Worm (Caenorhabditis elegans) whole organism, mixed stage, embryonic: Measurements from ENCODE around the gene C56C10.4.

Experiments
- M03D4.4 ChIP-seq: sonication (generic microtip); optimal IDR thresholded peaks from 2 replicates; lab custom pipeline; 2017; ENCODE audit warnings: mild to moderate bottlenecking, missing genetic modification characterization, missing compliant biosample characterization
- bed-3 ChIP-seq: fragments of 200-800 bp; sonication (Bioruptor generic); optimal IDR thresholded peaks from 3 replicates; lab custom pipeline; 2018; ENCODE audit warnings: mild to moderate bottlenecking, missing genetic modification characterization, moderate library complexity, missing compliant biosample characterization
- ceh-43 ChIP-seq: fragments of 200-800 bp; sonication (Bioruptor generic); optimal IDR thresholded peaks from 2 replicates; lab custom pipeline; 2018; ENCODE audit warnings: mild to moderate bottlenecking, missing genetic modification characterization, moderate library complexity, missing compliant biosample characterization
- drap-1 ChIP-seq: fragments of 200-800 bp; sonication (Bioruptor generic); optimal IDR thresholded peaks from 3 replicates; lab custom pipeline; 2018; ENCODE audit warnings: mild to moderate bottlenecking, missing genetic modification characterization, missing compliant biosample characterization
- elt-1 ChIP-seq: sonication (generic microtip); optimal IDR thresholded peaks from 2 replicates; lab custom pipeline; 2017; ENCODE audit warnings: missing genetic modification characterization, mild to moderate bottlenecking, missing compliant biosample characterization, antibody characterized with exemption, moderate library complexity, borderline replicate concordance; ENCODE audit not compliant: insufficient read depth
- elt-3 ChIP-seq: fragments of 150-350 bp; optimal IDR thresholded peaks from 2 replicates; lab custom pipeline; 2014; ENCODE audit warnings: missing biosample characterization, missing genetic modification characterization
- ham-2 ChIP-seq: fragments of 200-800 bp; sonication (Bioruptor generic); optimal IDR thresholded peaks from 2 replicates; lab custom pipeline; 2018; ENCODE audit warnings: mild to moderate bottlenecking, missing genetic modification characterization, missing compliant biosample characterization
- hlh-1 ChIP-seq: fragments of 150-350 bp; optimal IDR thresholded peaks from 2 replicates; lab custom pipeline; 2014; ENCODE audit warnings: missing biosample characterization, missing genetic modification reagents, missing genetic modification characterization
- lin-32 ChIP-seq: fragments of 200-800 bp; sonication (Bioruptor generic); optimal IDR thresholded peaks from 2 replicates; lab custom pipeline; 2018; ENCODE audit warnings: mild to moderate bottlenecking, missing genetic modification characterization, missing compliant biosample characterization
- lsy-2 ChIP-seq: fragments of 150-350 bp; optimal IDR thresholded peaks from 2 replicates; lab custom pipeline; 2014; ENCODE audit warnings: missing biosample characterization, missing genetic modification characterization
- mab-5 ChIP-seq: fragments of 150-350 bp; optimal IDR thresholded peaks from 2 replicates; lab custom pipeline; 2014; ENCODE audit warnings: missing biosample characterization, missing genetic modification characterization
- mep-1 ChIP-seq: fragments of 150-350 bp; optimal IDR thresholded peaks from 2 replicates; lab custom pipeline; 2017; ENCODE audit warnings: missing biosample characterization, missing genetic modification reagents, missing genetic modification characterization, inconsistent platforms
- mls-2 ChIP-seq: sonication (generic microtip); optimal IDR thresholded peaks from 2 replicates; lab custom pipeline; 2016; ENCODE audit warnings: mild to moderate bottlenecking, missing genetic modification characterization, moderate library complexity, missing compliant biosample characterization
- nhr-2 ChIP-seq: fragments of 150-350 bp; optimal IDR thresholded peaks from 2 replicates; lab custom pipeline; 2014; ENCODE audit warnings: missing biosample characterization, missing genetic modification characterization
- nhr-237 ChIP-seq: fragments of 150-350 bp; optimal IDR thresholded peaks from 2 replicates; lab custom pipeline; 2014; ENCODE audit warnings: missing biosample characterization, missing genetic modification characterization
- nhr-76 ChIP-seq: sonication (generic microtip); optimal IDR thresholded peaks from 2 replicates; lab custom pipeline; 2017; ENCODE audit warnings: missing biosample characterization, missing genetic modification characterization
- sem-2 ChIP-seq: fragments of 200-800 bp; sonication (Bioruptor generic); optimal IDR thresholded peaks from 2 replicates; lab custom pipeline; 2018; ENCODE audit warnings: mild to moderate bottlenecking, missing genetic modification characterization, missing compliant biosample characterization
- unc-62 ChIP-seq: fragments of 150-350 bp; optimal IDR thresholded peaks from 2 replicates; lab custom pipeline; 2014; ENCODE audit warnings: missing biosample characterization, missing genetic modification reagents, missing genetic modification characterization
- zip-8 ChIP-seq: fragments of 150-350 bp; optimal IDR thresholded peaks from 2 replicates; lab custom pipeline; 2014; ENCODE audit warnings: missing biosample characterization, missing genetic modification characterization

The C56C10.4 gene

DNA sequence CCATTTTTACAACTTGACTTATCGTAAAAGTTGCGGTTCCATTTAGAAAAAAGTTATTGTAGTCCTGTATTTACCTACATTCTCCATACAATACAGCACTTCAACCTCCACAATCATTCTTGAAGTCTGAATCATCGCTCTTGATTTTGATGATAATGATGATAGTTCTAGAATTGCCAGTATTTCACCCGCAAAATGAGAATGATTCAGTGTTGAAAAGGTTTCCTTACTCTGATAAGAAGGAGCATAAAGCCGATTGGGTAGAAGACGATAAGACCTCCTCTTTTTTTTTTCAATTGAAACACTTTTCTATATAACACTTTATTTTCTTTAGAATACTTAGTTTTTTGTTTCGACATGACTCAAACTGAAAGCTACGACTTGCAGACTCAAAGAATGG lies 48.0 kb downstream of the C56C10.4 start, which contains the start of gene T19D12.4:
Gene T19D12.4, plus strand, starts transcription at position 295 of the 400 bp plus-strand sequence.
- no peak for TF ChIP-seq lin-32 (GFP tag; lab: Kevin White, UChicago)
- no peak for TF ChIP-seq drap-1 (GFP tag; lab: Kevin White, UChicago)
- no peak for TF ChIP-seq nhr-237 (tag; lab: Kevin White, UChicago)
- TF ChIP-seq mab-5 (tag; lab: Kevin White, UChicago): no peak
- no peak for TF ChIP-seq ceh-43 (GFP tag; lab: Kevin White, UChicago)
- TF ChIP-seq hlh-1: no peak
- TF ChIP-seq mep-1: no peak
- TF ChIP-seq nhr-76 (tag; lab: Kevin White, UChicago): no peak
- TF ChIP-seq M03D4.4: no peak
- no peak for TF ChIP-seq lsy-2 (tag; lab: Kevin White, UChicago)
- TF ChIP-seq unc-62: no peak
- no peak for TF ChIP-seq bed-3
- TF ChIP-seq elt-1 (tag; lab: Kevin White, UChicago): no peak
- TF ChIP-seq elt-3 (tag; lab: Kevin White, UChicago): no peak
- TF ChIP-seq zip-8: no peak
- TF ChIP-seq, all 35 proteins: peak for 0

- no peak for TF ChIP-seq drap-1 (GFP tag; lab: Kevin White, UChicago)
- no peak for TF ChIP-seq sem-2 (GFP tag; lab: Kevin White, UChicago)
- TF ChIP-seq hlh-1: no peak
- TF ChIP-seq mls-2 (tag; lab: Kevin White, UChicago): no peak
- no peak for TF ChIP-seq ham-2 (GFP tag; lab: Kevin White, UChicago)
- no peak for TF ChIP-seq nhr-237 (tag; lab: Kevin White, UChicago)
- TF ChIP-seq nhr-2 (tag; lab: Kevin White, UChicago): no peak
- TF ChIP-seq ceh-43 (GFP tag; lab: Kevin White, UChicago): no peak
- TF ChIP-seq mab-5 (tag; lab: Kevin White, UChicago): no peak
These were observed 49.1 kb downstream of the C56C10.4 start for ce11 chrII:6631995-6632394.
